In genomic region chrIII:4883429-4883828, ce11 we compare ENCODE assay signal across 4 worm cellular contexts.
TF ChIP-seq lines count a peak whose summit lies in the region.

TSS of gene clec-5 (minus strand) at chrIII:4883606.

TF ChIP-seq in whole organism, L1 larva, 84 proteins besides CTCF, POLR2A, EP300 and RAD21:
- peak; percentile 40 for TF ChIP-seq elt-2 (tag; optimal IDR thresholded peaks at IDR 0.05; lab: Kevin White, UChicago)
- TF ChIP-seq fkh-8 (tag; optimal IDR thresholded peaks at IDR 0.05; lab: Kevin White, UChicago): no peak
- TF ChIP-seq jun-1 (tag; optimal IDR thresholded peaks at IDR 0.05; lab: Kevin White, UChicago): peak; percentile 29

TF ChIP-seq in whole organism, L2 larva, 48 proteins besides CTCF, POLR2A, EP300 and RAD21:
- no peak for TF ChIP-seq ZK546.5 (tag; optimal IDR thresholded peaks at IDR 0.05; lab: Kevin White, UChicago)
- no peak for TF ChIP-seq ceh-16 (tag; optimal IDR thresholded peaks at IDR 0.05; lab: Kevin White, UChicago)
- TF ChIP-seq fos-1 (tag; optimal IDR thresholded peaks at IDR 0.05; lab: Kevin White, UChicago): peak; percentile 77

TF ChIP-seq in whole organism, L3 larva, 47 proteins besides CTCF, POLR2A, EP300 and RAD21:
- no peak for TF ChIP-seq tbx-2 (tag; optimal IDR thresholded peaks at IDR 0.05; lab: Kevin White, UChicago)
- no peak for TF ChIP-seq elt-3 (tag; optimal IDR thresholded peaks at IDR 0.05; lab: Kevin White, UChicago)
- TF ChIP-seq pha-4 (tag; optimal IDR thresholded peaks at IDR 0.05; lab: Kevin White, UChicago): peak; percentile 48
- no peak for TF ChIP-seq ceh-9 (tag; optimal IDR thresholded peaks at IDR 0.05; lab: Kevin White, UChicago)
- TF ChIP-seq mml-1 (tag; optimal IDR thresholded peaks at IDR 0.05; lab: Kevin White, UChicago): no peak
- peak; percentile 68 for TF ChIP-seq elt-2 (tag; optimal IDR thresholded peaks at IDR 0.05; lab: Kevin White, UChicago)
- no peak for TF ChIP-seq elt-1 (tag; optimal IDR thresholded peaks at IDR 0.05; lab: Kevin White, UChicago)
- TF ChIP-seq fos-1 (tag; optimal IDR thresholded peaks at IDR 0.05; lab: Kevin White, UChicago): no peak
- peak; percentile 54 for TF ChIP-seq pqm-1 (tag; optimal IDR thresholded peaks at IDR 0.05; lab: Kevin White, UChicago)
- TF ChIP-seq fkh-10 (GFP tag; optimal IDR thresholded peaks at IDR 0.05; lab: Kevin White, UChicago): no peak
- TF ChIP-seq jun-1 (tag; optimal IDR thresholded peaks at IDR 0.05; lab: Kevin White, UChicago): peak; percentile 17
- no peak for TF ChIP-seq nhr-76 (tag; optimal IDR thresholded peaks at IDR 0.05; lab: Kevin White, UChicago)
- no peak for TF ChIP-seq unc-39 (tag; optimal IDR thresholded peaks at IDR 0.05; lab: Kevin White, UChicago)
- no peak for TF ChIP-seq nfya-1 (tag; optimal IDR thresholded peaks at IDR 0.05; lab: Kevin White, UChicago; ENCODE audit: insufficient read depth)
- no peak for TF ChIP-seq ama-1 (optimal IDR thresholded peaks at IDR 0.05; lab: Kevin White, UChicago)
- no peak for TF ChIP-seq nhr-67 (tag; optimal IDR thresholded peaks at IDR 0.05; lab: Kevin White, UChicago)
- no peak for TF ChIP-seq lin-15B (tag; optimal IDR thresholded peaks at IDR 0.05; lab: Kevin White, UChicago)
- TF ChIP-seq nhr-11 (tag; optimal IDR thresholded peaks at IDR 0.05; lab: Kevin White, UChicago): no peak

TF ChIP-seq in whole organism, L4 larva, 104 proteins besides CTCF, POLR2A, EP300 and RAD21:
- TF ChIP-seq hlh-30 (tag; optimal IDR thresholded peaks at IDR 0.05; lab: Kevin White, UChicago; ENCODE audit: insufficient read depth): no peak
- TF ChIP-seq aha-1 (tag; lab: Kevin White, UChicago): no peak
- peak; percentile 13 for TF ChIP-seq dve-1 (tag; optimal IDR thresholded peaks at IDR 0.05; lab: Kevin White, UChicago; ENCODE audit: insufficient read depth)
- peak; percentile 56 for TF ChIP-seq pqm-1 (tag; optimal IDR thresholded peaks at IDR 0.05; lab: Kevin White, UChicago)
- no peak for TF ChIP-seq daf-16 (GFP tag; optimal IDR thresholded peaks at IDR 0.05; lab: Kevin White, UChicago)
- peak; percentile 17 for TF ChIP-seq daf-16 (tag; optimal IDR thresholded peaks at IDR 0.05; lab: Kevin White, UChicago)
- TF ChIP-seq duxl-1 (tag; optimal IDR thresholded peaks at IDR 0.05; lab: Kevin White, UChicago; ENCODE audit: poor library complexity): no peak
TF ChIP-seq in whole organism, L4 larva: peak in this region for 3.

Comparison
In these comparisons a context has a peak if more than half of its experiments do, and no peak if none do; other contexts are left out.
1. Of the 29 proteins assayed by ChIP-seq in both whole organism, L4 larva and whole organism, L1 larva: peak only in whole organism, L4 larva: pqm-1; only in whole organism, L1 larva: jun-1; in both: none; in neither: 27.